Worm (Caenorhabditis elegans): ENCODE measurements around the gene pals-27.

- TF ChIP-seq jun-1 (tag; optimal IDR thresholded peaks at IDR 0.05) (no peak), pha-4 (GFP tag; IDR thresholded peaks at IDR 0.05) (no peak), pha-4 (tag; optimal IDR thresholded peaks at IDR 0.05) (no peak), mdl-1 (tag; optimal IDR thresholded peaks at IDR 0.05) (no peak), ceh-20 (GFP tag; IDR thresholded peaks at IDR 0.05) (no peak)
Observed at ce11 chrIII:4407144-4407543, 25.7 kb downstream of the pals-27 start, which contains the start of gene prdx-3.
